Fruit fly (Drosophila melanogaster): ENCODE data around the gene Gr64c.

Gr64c gene

dm6 chr3L:4040247-4040925 is 12.0 kb downstream of the Gr64c start, which contains the start of the genes CG11593 and Rcd5 (continued):
- peak; percentile 66 for TF ChIP-seq pzg (GFP tag; optimal IDR thresholded peaks at IDR 0.05)
- TF ChIP-seq ind (GFP tag; optimal IDR thresholded peaks at IDR 0.05), result peak; percentile 72
- no peak for TF ChIP-seq CG17912 (GFP tag; optimal IDR thresholded peaks at IDR 0.05)
- peak; percentile 64 for TF ChIP-seq CG3995 (GFP tag; optimal IDR thresholded peaks at IDR 0.05)
- peak; percentile 83 for TF ChIP-seq CG14667 (GFP tag; IDR thresholded peaks at IDR 0.05)
- TF ChIP-seq bsh (GFP tag; optimal IDR thresholded peaks at IDR 0.05), result no peak
- no peak for TF ChIP-seq gcm (GFP tag; optimal IDR thresholded peaks at IDR 0.05)
- no peak for TF ChIP-seq CG10431 (GFP tag; optimal IDR thresholded peaks at IDR 0.05)
- TF ChIP-seq NK7.1 (GFP tag; optimal IDR thresholded peaks at IDR 0.05), result no peak
- no peak for TF ChIP-seq shn (GFP tag; optimal IDR thresholded peaks at IDR 0.05)
- no peak for TF ChIP-seq TFAM (GFP tag; optimal IDR thresholded peaks at IDR 0.05)
- peak; percentile 25 for TF ChIP-seq CG15479 (GFP tag; optimal IDR thresholded peaks at IDR 0.05)
- no peak for TF ChIP-seq inv (GFP tag; IDR thresholded peaks at IDR 0.05; ENCODE audit: partially characterized antibody)
- TF ChIP-seq CG13624 (GFP tag; optimal IDR thresholded peaks at IDR 0.05), result no peak
- peak; percentile 13; the same call in 1 of the 2 replicates for TF ChIP-seq amos (GFP tag; IDR thresholded peaks at IDR 0.05; ENCODE audit: partially characterized antibody)
- TF ChIP-seq CG1529 (GFP tag; optimal IDR thresholded peaks at IDR 0.05), result no peak
- TF ChIP-seq Eip74EF (GFP tag; optimal IDR thresholded peaks at IDR 0.05), result no peak
- TF ChIP-seq CHES-1-like (GFP tag; optimal IDR thresholded peaks at IDR 0.05), result peak; percentile 9
- TF ChIP-seq al (GFP tag; IDR thresholded peaks at IDR 0.05), result peak; percentile 82
- no peak for TF ChIP-seq Med (GFP tag)
- TF ChIP-seq seq (GFP tag; IDR thresholded peaks at IDR 0.05), result peak; percentile 57; the same call in 1 of the 2 replicates
- no peak for TF ChIP-seq ftz-f1 (GFP tag; optimal IDR thresholded peaks at IDR 0.05)
- TF ChIP-seq fd102C (GFP tag; optimal IDR thresholded peaks at IDR 0.05), result no peak
- peak; percentile 54; the same call in 1 of the 2 replicates for TF ChIP-seq klu (GFP tag; IDR thresholded peaks at IDR 0.05)
- TF ChIP-seq CG12236 (GFP tag; optimal IDR thresholded peaks at IDR 0.05), result no peak
- peak; percentile 53; the same call in 2 of the 3 replicates for TF ChIP-seq knrl (GFP tag; IDR thresholded peaks at IDR 0.05; ENCODE audit: partially characterized antibody)
- TF ChIP-seq ems (GFP tag; optimal IDR thresholded peaks at IDR 0.05), result no peak
- peak; percentile 59 for TF ChIP-seq ham (GFP tag; IDR thresholded peaks at IDR 0.05)
- no peak for TF ChIP-seq NC2β (GFP tag; optimal IDR thresholded peaks at IDR 0.05)
- TF ChIP-seq tna (GFP tag; IDR thresholded peaks at IDR 0.05; ENCODE audit: partially characterized antibody), result no peak
- peak; percentile 62 for TF ChIP-seq Atf6 (GFP tag; IDR thresholded peaks at IDR 0.05)
- peak; percentile 34; the same call in 1 of the 2 replicates for TF ChIP-seq dan (GFP tag; IDR thresholded peaks at IDR 0.05)
- peak; percentile 77 for TF ChIP-seq lab (GFP tag; optimal IDR thresholded peaks at IDR 0.05)
- peak; percentile 63 for TF ChIP-seq HmgZ (tag; optimal IDR thresholded peaks at IDR 0.05)
- peak; percentile 96 for TF ChIP-seq CG4617 (GFP tag; optimal IDR thresholded peaks at IDR 0.05; ENCODE audit: borderline replicate concordance)
- TF ChIP-seq CG30020 (tag; optimal IDR thresholded peaks at IDR 0.05), result no peak
- TF ChIP-seq CG7745 (tag; optimal IDR thresholded peaks at IDR 0.05), result no peak
- no peak for TF ChIP-seq CG10959 (GFP tag; IDR thresholded peaks at IDR 0.05)
- peak; percentile 73 for TF ChIP-seq sens (GFP tag)
- peak; percentile 50 for TF ChIP-seq CG15696 (tag; optimal IDR thresholded peaks at IDR 0.05)
- no peak for TF ChIP-seq CG6683 (GFP tag; optimal IDR thresholded peaks at IDR 0.05)
- TF ChIP-seq CG12219 (GFP tag; optimal IDR thresholded peaks at IDR 0.05), result no peak
- peak; percentile 64 for TF ChIP-seq CG4424 (GFP tag; optimal IDR thresholded peaks at IDR 0.05)
- no peak for TF ChIP-seq CG5180 (GFP tag; optimal IDR thresholded peaks at IDR 0.05)
- TF ChIP-seq repo (GFP tag; optimal IDR thresholded peaks at IDR 0.05), result no peak
- TF ChIP-seq bab2 (GFP tag; optimal IDR thresholded peaks at IDR 0.05), result peak; percentile 42
- TF ChIP-seq eyg (GFP tag; optimal IDR thresholded peaks at IDR 0.05), result no peak
- TF ChIP-seq oc (tag; optimal IDR thresholded peaks at IDR 0.05), result no peak
- no peak for TF ChIP-seq CG13296 (GFP tag; optimal IDR thresholded peaks at IDR 0.05)

Data from whole organism, embryonic.